Fruit fly (Drosophila melanogaster): ENCODE measurements around the gene Orct.

The Orct gene

DNA sequence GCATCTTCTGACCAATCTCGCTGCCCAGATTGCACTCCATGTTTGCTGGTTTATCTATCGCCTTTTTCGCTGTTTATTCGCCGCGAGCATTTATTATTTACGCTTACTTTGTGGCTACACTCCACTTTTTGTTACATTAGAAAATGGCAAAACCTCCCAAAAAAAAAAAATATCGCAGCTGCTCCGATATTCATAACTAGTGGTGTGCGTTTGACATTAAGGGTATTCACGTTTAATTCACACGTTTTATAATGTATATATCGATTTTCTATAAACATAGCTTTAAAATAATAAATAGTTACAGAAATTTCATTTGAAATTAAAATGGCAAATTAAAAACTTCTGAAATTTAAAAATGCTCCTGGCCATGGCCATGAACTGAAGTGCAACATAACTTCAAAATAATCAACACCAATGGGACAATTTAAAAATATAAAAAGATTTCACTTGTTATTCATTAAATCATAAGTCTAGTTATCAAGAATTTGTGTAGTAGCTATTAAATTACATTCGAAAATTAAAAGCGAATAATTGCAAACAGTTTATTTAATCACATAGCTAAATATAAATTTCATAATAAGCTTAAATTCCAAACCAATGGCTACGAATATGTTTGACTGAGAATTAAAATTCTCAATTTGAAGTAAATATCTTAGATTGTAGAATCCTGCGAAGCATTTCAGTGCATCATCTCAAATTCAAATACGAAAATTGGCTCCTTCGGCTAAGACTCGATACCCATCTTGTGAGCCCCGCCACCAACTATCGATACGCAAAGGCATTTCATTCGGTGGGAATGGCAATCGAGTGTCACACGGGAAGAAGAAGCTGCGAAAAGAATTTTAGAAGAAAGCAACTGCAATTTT lies 42.4 kb downstream of the Orct start, which contains the start of the genes Nab2 and BRWD3 (continued):
- TF ChIP-seq CG17385 (GFP tag; optimal IDR thresholded peaks at IDR 0.05) (peak; percentile 93), CG12219 (GFP tag; optimal IDR thresholded peaks at IDR 0.05) (no peak), CG32532 (GFP tag; IDR thresholded peaks at IDR 0.05) (peak; percentile 49; the same call in 1 of the 2 replicates), CG8924 (tag; optimal IDR thresholded peaks at IDR 0.05) (peak; percentile 42), CG18476 (GFP tag; optimal IDR thresholded peaks at IDR 0.05) (peak; percentile 44), Rx (GFP tag; IDR thresholded peaks at IDR 0.05) (peak; percentile 22; the same call in 1 of the 2 replicates), Hr51 (GFP tag; optimal IDR thresholded peaks at IDR 0.05) (no peak), dmrt11E (tag; optimal IDR thresholded peaks at IDR 0.05) (peak; percentile 38), Poxn (GFP tag; IDR thresholded peaks at IDR 0.05) (no peak), CG11696 (GFP tag; IDR thresholded peaks at IDR 0.05) (no peak), CG7357 (GFP tag; IDR thresholded peaks at IDR 0.05) (peak; percentile 41; the same call in 1 of the 3 replicates), CG7372 (GFP tag; IDR thresholded peaks at IDR 0.05) (no peak), Bgb (GFP tag; IDR thresholded peaks at IDR 0.05; ENCODE audit: partially characterized antibody) (peak; percentile 81), cad (GFP tag; optimal IDR thresholded peaks at IDR 0.05) (no peak), unc-4 (GFP tag; IDR thresholded peaks at IDR 0.05; ENCODE audit: partially characterized antibody) (peak; percentile 62), fd96Cb (tag; optimal IDR thresholded peaks at IDR 0.05) (peak; percentile 21), CG1647 (GFP tag; optimal IDR thresholded peaks at IDR 0.05) (no peak), nerfin-2 (GFP tag; IDR thresholded peaks at IDR 0.05; ENCODE audit: partially characterized antibody) (peak; percentile 48), nerfin-1 (tag; optimal IDR thresholded peaks at IDR 0.05) (no peak), Med (GFP tag) (peak; percentile 69), MBD-R2 (GFP tag; IDR thresholded peaks at IDR 0.05) (peak; percentile 67), Myb (GFP tag; optimal IDR thresholded peaks at IDR 0.05) (no peak), sqz (GFP tag; optimal IDR thresholded peaks at IDR 0.05) (peak; percentile 50), seq (GFP tag; IDR thresholded peaks at IDR 0.05) (no peak), tap (tag; optimal IDR thresholded peaks at IDR 0.05) (no peak), btn (GFP tag; optimal IDR thresholded peaks at IDR 0.05) (no peak), Gsc (GFP tag; IDR thresholded peaks at IDR 0.05) (no peak), CG33557 (GFP tag; optimal IDR thresholded peaks at IDR 0.05) (no peak), pfk (GFP tag; optimal IDR thresholded peaks at IDR 0.05) (no peak), Oli (tag; optimal IDR thresholded peaks at IDR 0.05) (no peak), yki (optimal IDR thresholded peaks at IDR 0.05) (no peak), gcm2 (GFP tag; optimal IDR thresholded peaks at IDR 0.05) (no peak), Sox102F (GFP tag; optimal IDR thresholded peaks at IDR 0.05) (no peak), gcm (GFP tag; optimal IDR thresholded peaks at IDR 0.05) (no peak), CG9727 (GFP tag; optimal IDR thresholded peaks at IDR 0.05) (peak; percentile 64), NfI (GFP tag; optimal IDR thresholded peaks at IDR 0.05) (peak; percentile 31), CG4854 (GFP tag; optimal IDR thresholded peaks at IDR 0.05) (no peak), CG14710 (tag; optimal IDR thresholded peaks at IDR 0.05) (peak; percentile 64), CG10321 (GFP tag; IDR thresholded peaks at IDR 0.05) (no peak), HLH3B (GFP tag; IDR thresholded peaks at IDR 0.05) (peak; percentile 29; the same call in 1 of the 2 replicates), Abd-B (GFP tag; optimal IDR thresholded peaks at IDR 0.05) (peak; percentile 3), CG13424 (tag; optimal IDR thresholded peaks at IDR 0.05) (peak; percentile 57), Bteb2 (GFP tag; optimal IDR thresholded peaks at IDR 0.05) (peak; percentile 10), Chrac-16 (GFP tag; optimal IDR thresholded peaks at IDR 0.05) (no peak), Vsx1 (GFP tag; optimal IDR thresholded peaks at IDR 0.05) (no peak), trh (GFP tag; optimal IDR thresholded peaks at IDR 0.05) (peak; percentile 36), p53 (GFP tag; optimal IDR thresholded peaks at IDR 0.05) (no peak), CG1602 (GFP tag; optimal IDR thresholded peaks at IDR 0.05) (peak; percentile 18), E2f2 (GFP tag; IDR thresholded peaks at IDR 0.05) (peak; percentile 57)
